Fruit fly (Drosophila melanogaster): ENCODE measurements around the gene Taf13.

Gene Taf13

dm6 chr2L:20082965-20083855 is 10.4 kb downstream of the Taf13 start (continued):
- TF ChIP-seq bab2 (GFP tag; optimal IDR thresholded peaks at IDR 0.05) (no peak), CG31365 (tag; optimal IDR thresholded peaks at IDR 0.05) (no peak), Dref (GFP tag; IDR thresholded peaks at IDR 0.05) (no peak), CG31224 (GFP tag; IDR thresholded peaks at IDR 0.05) (no peak), Nf-YC (tag; optimal IDR thresholded peaks at IDR 0.05) (no peak), ERR (GFP tag; optimal IDR thresholded peaks at IDR 0.05) (no peak), sug (tag; optimal IDR thresholded peaks at IDR 0.05) (no peak), Meics (GFP tag; optimal IDR thresholded peaks at IDR 0.05) (no peak), CG5245 (GFP tag; optimal IDR thresholded peaks at IDR 0.05) (no peak), tap (tag; optimal IDR thresholded peaks at IDR 0.05) (peak; percentile 3), CG12236 (GFP tag; optimal IDR thresholded peaks at IDR 0.05) (no peak), Dbx (GFP tag; IDR thresholded peaks at IDR 0.05) (no peak), CG13894 (tag; optimal IDR thresholded peaks at IDR 0.05) (no peak), hb (GFP tag; IDR thresholded peaks at IDR 0.05; ENCODE audit: partially characterized antibody) (no peak), zf30C (GFP tag; optimal IDR thresholded peaks at IDR 0.05) (peak; percentile 55), CG3065 (GFP tag; optimal IDR thresholded peaks at IDR 0.05) (no peak), Ada2b (GFP tag; IDR thresholded peaks at IDR 0.05) (peak; percentile 26; the same call in 1 of the 2 replicates), pb (GFP tag; optimal IDR thresholded peaks at IDR 0.05) (no peak), CG10147 (GFP tag; optimal IDR thresholded peaks at IDR 0.05) (peak; percentile 30), prd (optimal IDR thresholded peaks at IDR 0.05) (no peak), prd (GFP tag; IDR thresholded peaks at IDR 0.05) (peak; percentile 18; the same call in 1 of the 3 replicates), CG17361 (GFP tag; IDR thresholded peaks at IDR 0.05) (no peak), dmrt99B (tag; optimal IDR thresholded peaks at IDR 0.05) (no peak), ftz-f1 (GFP tag; optimal IDR thresholded peaks at IDR 0.05) (peak; percentile 70), CG7786 (GFP tag; optimal IDR thresholded peaks at IDR 0.05) (no peak), CG17328 (GFP tag; IDR thresholded peaks at IDR 0.05) (no peak), h (optimal IDR thresholded peaks at IDR 0.05) (no peak), TFAM (GFP tag; optimal IDR thresholded peaks at IDR 0.05) (no peak), bbx (GFP tag; IDR thresholded peaks at IDR 0.05; ENCODE audit: partially characterized antibody) (no peak), tup (GFP tag; optimal IDR thresholded peaks at IDR 0.05) (no peak), lab (GFP tag; optimal IDR thresholded peaks at IDR 0.05) (peak; percentile 3), MTF-1 (GFP tag; optimal IDR thresholded peaks at IDR 0.05; ENCODE audit: borderline replicate concordance) (no peak), mam (GFP tag; optimal IDR thresholded peaks at IDR 0.05) (no peak), cg (GFP tag; optimal IDR thresholded peaks at IDR 0.05) (no peak), H15 (GFP tag; IDR thresholded peaks at IDR 0.05) (no peak), slbo (GFP tag; IDR thresholded peaks at IDR 0.05) (peak; percentile 51), run (tag; optimal IDR thresholded peaks at IDR 0.05) (no peak), esg (GFP tag; conservative IDR thresholded peaks at IDR 0.05) (no peak), CG3281 (GFP tag; optimal IDR thresholded peaks at IDR 0.05) (peak; percentile 36), Hsf (GFP tag; optimal IDR thresholded peaks at IDR 0.05) (no peak), Abd-B (GFP tag; optimal IDR thresholded peaks at IDR 0.05) (no peak), CG15601 (tag; optimal IDR thresholded peaks at IDR 0.05) (no peak), Atf6 (GFP tag; IDR thresholded peaks at IDR 0.05) (no peak), Kr (GFP tag; optimal IDR thresholded peaks at IDR 0.05) (no peak), GATAe (GFP tag; conservative IDR thresholded peaks at IDR 0.05) (no peak), Deaf1 (tag; optimal IDR thresholded peaks at IDR 0.05) (peak; percentile 7), Max (GFP tag; optimal IDR thresholded peaks at IDR 0.05) (no peak), Bteb2 (GFP tag; optimal IDR thresholded peaks at IDR 0.05) (no peak), unc-4 (GFP tag; IDR thresholded peaks at IDR 0.05; ENCODE audit: partially characterized antibody) (no peak), chif (GFP tag; optimal IDR thresholded peaks at IDR 0.05) (no peak)
